Fruit fly (Drosophila melanogaster): Measurements from ENCODE around the gene mrva.

DNA sequence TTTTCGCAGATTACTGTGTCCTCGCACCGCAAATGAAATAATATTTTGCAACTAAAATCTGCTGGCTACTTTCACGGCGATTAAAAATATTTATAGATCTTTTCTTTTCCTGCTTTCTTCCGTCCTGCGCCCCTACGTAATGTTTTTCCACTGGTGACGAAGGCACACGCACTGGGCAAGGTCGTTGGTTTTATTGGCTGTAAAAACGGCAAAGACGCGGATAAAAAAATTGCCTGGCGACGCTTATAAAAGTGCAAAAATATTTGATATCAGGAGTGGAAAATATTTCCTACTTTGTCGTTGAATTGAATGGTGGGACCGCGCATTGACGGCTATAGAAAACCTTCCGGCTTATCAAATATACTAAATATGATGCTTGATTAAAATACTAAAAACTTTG lies 40.3 kb upstream of the mrva start, which contains the start of gene Sh3beta:
- TF ChIP-seq toe (GFP tag; optimal IDR thresholded peaks at IDR 0.05) (no peak), Mnt (GFP tag; optimal IDR thresholded peaks at IDR 0.05) (no peak), CG1620 (GFP tag; optimal IDR thresholded peaks at IDR 0.05) (no peak), kay (GFP tag; ENCODE audit: borderline replicate concordance) (peak; percentile 41), CG7045 (GFP tag; optimal IDR thresholded peaks at IDR 0.05) (no peak), pad (GFP tag; optimal IDR thresholded peaks at IDR 0.05) (no peak), CG7101 (tag; optimal IDR thresholded peaks at IDR 0.05) (no peak), CG12768 (GFP tag; optimal IDR thresholded peaks at IDR 0.05) (no peak), CG14711 (tag; optimal IDR thresholded peaks at IDR 0.05) (no peak), CG11617 (GFP tag; optimal IDR thresholded peaks at IDR 0.05) (no peak), CG5204 (GFP tag; optimal IDR thresholded peaks at IDR 0.05) (no peak), CG33017 (tag; optimal IDR thresholded peaks at IDR 0.05) (no peak)

Measured in whole organism, adult.